Fruit fly (Drosophila melanogaster) whole organism, adult: Measurements from ENCODE around the gene CG31872.
A peak's percentile ranks its signal among the peaks of the same experiment; 100 is the strongest.

Experiments
- CG11617 ChIP-seq: fragments of 200-800 bp; sonication (Bioruptor generic); optimal IDR thresholded peaks from 2 replicates; lab custom pipeline; 2017; ENCODE audit warnings: mild to moderate bottlenecking, missing biosample characterization, missing genetic modification reagents, missing genetic modification characterization
- CG12768 ChIP-seq: fragments of 200-800 bp; sonication (Bioruptor generic); optimal IDR thresholded peaks from 2 replicates; lab custom pipeline; 2017; ENCODE audit warnings: missing biosample characterization, missing genetic modification characterization, mild to moderate bottlenecking, moderate library complexity, missing genetic modification reagents
- CG14711 ChIP-seq: fragments of 200-800 bp; sonication (Bioruptor generic); optimal IDR thresholded peaks from 2 replicates; lab custom pipeline; 2018; ENCODE audit warnings: missing biosample characterization, mild to moderate bottlenecking, missing genetic modification characterization, moderate library complexity
- CG1620 ChIP-seq: fragments of 200-800 bp; sonication (Bioruptor generic); optimal IDR thresholded peaks from 2 replicates; lab custom pipeline; 2016; ENCODE audit warnings: missing biosample characterization, missing genetic modification characterization
- CG33017 ChIP-seq: fragments of 200-800 bp; sonication (Bioruptor generic); optimal IDR thresholded peaks from 2 replicates; lab custom pipeline; 2018; ENCODE audit warnings: missing biosample characterization, mild to moderate bottlenecking, missing genetic modification characterization, moderate library complexity
- CG5204 ChIP-seq: fragments of 200-800 bp; sonication (Bioruptor generic); optimal IDR thresholded peaks from 2 replicates; lab custom pipeline; 2016; ENCODE audit warnings: missing biosample characterization, missing genetic modification characterization
- CG7045 ChIP-seq: fragments of 200-800 bp; sonication (Bioruptor generic); optimal IDR thresholded peaks from 2 replicates; lab custom pipeline; 2017; ENCODE audit warnings: missing biosample characterization, mild to moderate bottlenecking, missing genetic modification characterization
- CG7101 ChIP-seq: fragments of 200-800 bp; sonication (Bioruptor generic); optimal IDR thresholded peaks from 2 replicates; lab custom pipeline; 2018; ENCODE audit warnings: missing biosample characterization, mild to moderate bottlenecking, missing genetic modification characterization, moderate library complexity
- Clk ChIP-seq: fragments of 200-800 bp; sonication (Bioruptor generic); optimal IDR thresholded peaks from 2 replicates; lab custom pipeline; 2017; ENCODE audit warnings: missing biosample characterization, missing genetic modification characterization
- Crg-1 ChIP-seq: fragments of 200-800 bp; sonication (Bioruptor generic); optimal IDR thresholded peaks from 2 replicates; lab custom pipeline; 2016; ENCODE audit warnings: missing biosample characterization, missing genetic modification characterization
- Hr96 ChIP-seq: fragments of 200-800 bp; sonication (Bioruptor generic); optimal IDR thresholded peaks from 2 replicates; lab custom pipeline; 2016; ENCODE audit warnings: missing biosample characterization, missing genetic modification characterization
- Mnt ChIP-seq: fragments of 200-800 bp; sonication (Bioruptor generic); optimal IDR thresholded peaks from 2 replicates; lab custom pipeline; 2016; ENCODE audit warnings: missing biosample characterization, mild to moderate bottlenecking, missing genetic modification characterization
- bab1 ChIP-seq: fragments of 200-800 bp; sonication (Bioruptor generic); optimal IDR thresholded peaks from 3 replicates; lab custom pipeline; 2019; ENCODE audit warnings: missing biosample characterization, mild to moderate bottlenecking, missing genetic modification characterization, moderate library complexity
- cic ChIP-seq: fragments of 200-800 bp; sonication (Bioruptor generic); optimal IDR thresholded peaks from 2 replicates; lab custom pipeline; 2017; ENCODE audit warnings: missing biosample characterization, mild to moderate bottlenecking, missing genetic modification characterization, moderate library complexity
- cnc ChIP-seq, 2 experiments: fragments of >200 bp; optimal IDR thresholded peaks; 2 replicates each; lab custom pipeline; 2017
- kay ChIP-seq: fragments of 200-800 bp; sonication (Bioruptor generic); peaks from one replicate; lab custom pipeline; 2016; ENCODE audit warnings: missing biosample characterization, missing genetic modification characterization, borderline replicate concordance
- ovo ChIP-seq: fragments of 200-800 bp; sonication (Bioruptor generic); optimal IDR thresholded peaks from 2 replicates; lab custom pipeline; 2016; ENCODE audit warnings: missing biosample characterization, missing genetic modification characterization
- pad ChIP-seq: fragments of 200-800 bp; sonication (Bioruptor generic); optimal IDR thresholded peaks from 3 replicates; lab custom pipeline; 2017; ENCODE audit warnings: missing biosample characterization, missing genetic modification characterization, mild to moderate bottlenecking, moderate library complexity, missing genetic modification reagents
- tj ChIP-seq: fragments of 200-800 bp; sonication (Bioruptor generic); optimal IDR thresholded peaks from 3 replicates; lab custom pipeline; 2017; ENCODE audit warnings: missing biosample characterization, mild to moderate bottlenecking, missing genetic modification characterization, moderate library complexity
- toe ChIP-seq: fragments of 200-800 bp; sonication (Bioruptor generic); optimal IDR thresholded peaks from 2 replicates; lab custom pipeline; 2016; ENCODE audit warnings: missing biosample characterization, missing genetic modification characterization

Gene CG31872

dm6 chr2L:10639631-10640030 is at the start of gene CG31872:
CG31872 (plus strand) TSS chr2L:10639931.
- TF ChIP-seq CG11617 (GFP tag; lab: Kevin White, UChicago) (no peak), CG12768 (GFP tag; lab: Kevin White, UChicago) (no peak), CG14711 (tag; lab: Kevin White, UChicago) (no peak), ovo (no peak), Mnt (no peak), CG7101 (tag; lab: Kevin White, UChicago) (no peak), cnc (optimal IDR thresholded peaks at IDR 0.05; lab: Kevin White, UChicago) (no peak), toe (GFP tag; lab: Kevin White, UChicago) (no peak), Clk (no peak), kay (GFP tag; lab: Kevin White, UChicago) (no peak), CG33017 (tag; lab: Kevin White, UChicago) (no peak), CG1620 (no peak), cic (GFP tag; lab: Kevin White, UChicago) (no peak), Crg-1 (GFP tag; lab: Kevin White, UChicago) (no peak), CG7045 (GFP tag; lab: Kevin White, UChicago) (no peak), Hr96 (GFP tag; lab: Kevin White, UChicago) (no peak), CG5204 (no peak), pad (GFP tag; lab: Kevin White, UChicago) (no peak), tj (GFP tag; lab: Kevin White, UChicago) (no peak), bab1 (no peak)

dm6 chr2L:10603604-10604003 is 36.1 kb upstream of the CG31872 start:
- no peak for TF ChIP-seq ovo
- TF ChIP-seq CG12768 (GFP tag; lab: Kevin White, UChicago): no peak
- TF ChIP-seq cic (GFP tag; lab: Kevin White, UChicago): no peak
- no peak for TF ChIP-seq CG11617 (GFP tag; lab: Kevin White, UChicago)
- TF ChIP-seq bab1: no peak
- no peak for TF ChIP-seq CG5204
- no peak for TF ChIP-seq tj (GFP tag; lab: Kevin White, UChicago)
- TF ChIP-seq toe (GFP tag; lab: Kevin White, UChicago): no peak
- no peak for TF ChIP-seq Hr96 (GFP tag; lab: Kevin White, UChicago)
- no peak for TF ChIP-seq CG1620

dm6 chr2L:10607697-10608096 is 32.0 kb upstream of the CG31872 start:
- TF ChIP-seq Clk (no peak), cic (GFP tag; lab: Kevin White, UChicago) (no peak), CG1620 (no peak), CG12768 (GFP tag; lab: Kevin White, UChicago) (no peak), Mnt (no peak)

dm6 chr2L:10608662-10609262 is 31.0 kb upstream of the CG31872 start:
- TF ChIP-seq CG11617 (GFP tag; lab: Kevin White, UChicago): no peak
- TF ChIP-seq Mnt: no peak
- no peak for TF ChIP-seq CG1620
- TF ChIP-seq kay (GFP tag; lab: Kevin White, UChicago): no peak
- no peak for TF ChIP-seq Hr96 (GFP tag; lab: Kevin White, UChicago)
- no peak for TF ChIP-seq Clk
- no peak for TF ChIP-seq CG14711 (tag; lab: Kevin White, UChicago)
- TF ChIP-seq CG33017 (tag; lab: Kevin White, UChicago): no peak
- no peak for TF ChIP-seq cnc (optimal IDR thresholded peaks at IDR 0.05; lab: Kevin White, UChicago)
- TF ChIP-seq cic (GFP tag; lab: Kevin White, UChicago): no peak
- no peak for TF ChIP-seq CG7101 (tag; lab: Kevin White, UChicago)
- TF ChIP-seq ovo: no peak

dm6 chr2L:10613104-10613503 is 26.6 kb upstream of the CG31872 start:
- TF ChIP-seq CG12768 (GFP tag; lab: Kevin White, UChicago) (no peak), ovo (no peak), toe (GFP tag; lab: Kevin White, UChicago) (no peak), cnc (optimal IDR thresholded peaks at IDR 0.05; lab: Kevin White, UChicago) (no peak), Clk (no peak), CG5204 (no peak), Hr96 (GFP tag; lab: Kevin White, UChicago) (no peak), pad (GFP tag; lab: Kevin White, UChicago) (no peak), CG7045 (GFP tag; lab: Kevin White, UChicago) (no peak), CG14711 (tag; lab: Kevin White, UChicago) (no peak), tj (GFP tag; lab: Kevin White, UChicago) (no peak), bab1 (no peak)

- TF ChIP-seq Mnt: no peak
- TF ChIP-seq CG33017 (tag; lab: Kevin White, UChicago): no peak
- TF ChIP-seq CG7101 (tag; lab: Kevin White, UChicago): no peak
- TF ChIP-seq kay (GFP tag; lab: Kevin White, UChicago): peak; percentile 4
- no peak for TF ChIP-seq toe (GFP tag; lab: Kevin White, UChicago)
Measured at dm6 chr2L:10614660-10615479, 24.9 kb upstream of the CG31872 start.
